Fruit fly (Drosophila melanogaster): Measurements from ENCODE around the gene CG34247.

The CG34247 gene

DNA sequence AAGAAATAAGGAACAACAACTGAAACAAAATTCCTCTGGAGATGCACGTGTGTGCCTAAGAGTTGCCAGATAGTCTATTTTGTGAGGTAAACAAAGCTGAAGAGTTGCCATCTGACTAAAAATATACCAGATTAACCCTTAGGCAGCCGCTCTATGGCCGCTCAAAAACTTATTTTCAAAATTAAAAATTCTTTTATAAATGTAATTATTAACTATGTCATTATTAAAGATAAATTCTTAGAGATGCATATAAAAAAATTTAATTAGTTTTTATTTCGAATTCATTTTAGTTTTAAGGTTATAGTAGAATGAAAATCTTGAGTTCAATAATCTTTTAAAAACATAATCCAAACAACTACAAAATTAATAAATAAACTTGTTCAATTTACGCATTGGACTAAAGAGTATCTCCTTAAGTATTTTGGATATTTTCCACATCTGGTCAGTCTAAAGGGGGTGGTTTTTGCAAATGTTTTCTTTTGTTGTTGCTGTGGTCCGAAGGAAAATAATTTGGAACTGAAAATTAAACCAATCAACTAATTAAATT lies 32.7 kb downstream of the CG34247 start, which contains the start of gene Tmx3 (continued):
- no peak for TF ChIP-seq ab (GFP tag; optimal IDR thresholded peaks at IDR 0.05)
- peak; percentile 95 for TF ChIP-seq nerfin-1 (tag; optimal IDR thresholded peaks at IDR 0.05)
- no peak for TF ChIP-seq hth (optimal IDR thresholded peaks at IDR 0.05)
- no peak for TF ChIP-seq klu (GFP tag; IDR thresholded peaks at IDR 0.05)
- peak; percentile 9 for TF ChIP-seq CG5180 (GFP tag; optimal IDR thresholded peaks at IDR 0.05)
- peak; percentile 35 for TF ChIP-seq CG8089 (GFP tag; optimal IDR thresholded peaks at IDR 0.05)
- no peak for TF ChIP-seq zf30C (GFP tag; optimal IDR thresholded peaks at IDR 0.05)
- TF ChIP-seq NC2β (GFP tag; optimal IDR thresholded peaks at IDR 0.05): peak; percentile 18
- TF ChIP-seq CG11695 (GFP tag; IDR thresholded peaks at IDR 0.05): peak; percentile 88
- TF ChIP-seq Antp (GFP tag; optimal IDR thresholded peaks at IDR 0.05): peak; percentile 65
- TF ChIP-seq CG4360 (GFP tag; IDR thresholded peaks at IDR 0.05): peak; percentile 68
- peak; percentile 62 for TF ChIP-seq CG8944 (GFP tag; optimal IDR thresholded peaks at IDR 0.05)
- no peak for TF ChIP-seq CG4707 (GFP tag; optimal IDR thresholded peaks at IDR 0.05)
- no peak for TF ChIP-seq HLHmδ (GFP tag; optimal IDR thresholded peaks at IDR 0.05)
- TF ChIP-seq CG6854 (GFP tag; optimal IDR thresholded peaks at IDR 0.05): peak; percentile 11
- peak; percentile 85 for TF ChIP-seq gsb-n (tag; optimal IDR thresholded peaks at IDR 0.05)
- no peak for TF ChIP-seq cad (GFP tag; optimal IDR thresholded peaks at IDR 0.05)
- no peak for TF ChIP-seq Mes4 (GFP tag; optimal IDR thresholded peaks at IDR 0.05)
- TF ChIP-seq rib (GFP tag; IDR thresholded peaks at IDR 0.05): peak; percentile 92
- peak; percentile 64 for TF ChIP-seq lbe (GFP tag; optimal IDR thresholded peaks at IDR 0.05)
- peak; percentile 76 for TF ChIP-seq Oaz (GFP tag; IDR thresholded peaks at IDR 0.05)
- no peak for TF ChIP-seq fru (optimal IDR thresholded peaks at IDR 0.05)
- no peak for TF ChIP-seq Hr78 (GFP tag; optimal IDR thresholded peaks at IDR 0.05)
- TF ChIP-seq her (GFP tag; optimal IDR thresholded peaks at IDR 0.05): peak; percentile 9
- TF ChIP-seq CG4282 (GFP tag; optimal IDR thresholded peaks at IDR 0.05): peak; percentile 3
- peak; percentile 86 for TF ChIP-seq CG7556 (GFP tag; optimal IDR thresholded peaks at IDR 0.05)
- TF ChIP-seq CG16813 (GFP tag; IDR thresholded peaks at IDR 0.05; ENCODE audit: partially characterized antibody): no peak
- peak; percentile 82 for TF ChIP-seq CG31224 (GFP tag; IDR thresholded peaks at IDR 0.05)
- TF ChIP-seq CG2712 (tag; optimal IDR thresholded peaks at IDR 0.05): peak; percentile 93
- peak; percentile 87 for TF ChIP-seq CG4820 (GFP tag; optimal IDR thresholded peaks at IDR 0.05)
- TF ChIP-seq Rfx (GFP tag; IDR thresholded peaks at IDR 0.05): peak; percentile 95
- TF ChIP-seq ato (GFP tag; IDR thresholded peaks at IDR 0.05; ENCODE audit: partially characterized antibody): no peak
- TF ChIP-seq dati (GFP tag; IDR thresholded peaks at IDR 0.05): peak; percentile 72
- no peak for TF ChIP-seq BtbVII (GFP tag; optimal IDR thresholded peaks at IDR 0.05)
- peak; percentile 92 for TF ChIP-seq E2f1 (GFP tag; IDR thresholded peaks at IDR 0.05)
- TF ChIP-seq ATbp (GFP tag; optimal IDR thresholded peaks at IDR 0.05): peak; percentile 50
- TF ChIP-seq Myb (GFP tag; optimal IDR thresholded peaks at IDR 0.05): peak; percentile 20
- peak; percentile 95 for TF ChIP-seq sob (GFP tag; IDR thresholded peaks at IDR 0.05)
- no peak for TF ChIP-seq Sry-β (GFP tag; optimal IDR thresholded peaks at IDR 0.05)
- TF ChIP-seq CG10321 (GFP tag; IDR thresholded peaks at IDR 0.05): peak; percentile 55; the same call in 1 of the 2 replicates
- TF ChIP-seq wek (GFP tag; optimal IDR thresholded peaks at IDR 0.05): no peak
- TF ChIP-seq Oli (tag; optimal IDR thresholded peaks at IDR 0.05): peak; percentile 81
- peak; percentile 70 for TF ChIP-seq ewg (GFP tag; optimal IDR thresholded peaks at IDR 0.05)
- no peak for TF ChIP-seq nerfin-2 (GFP tag; IDR thresholded peaks at IDR 0.05; ENCODE audit: partially characterized antibody)
- TF ChIP-seq br (optimal IDR thresholded peaks at IDR 0.05): no peak
- peak; percentile 67 for TF ChIP-seq slou (GFP tag; optimal IDR thresholded peaks at IDR 0.05)
- peak; percentile 90 for TF ChIP-seq CG10209 (GFP tag; optimal IDR thresholded peaks at IDR 0.05)
- TF ChIP-seq so (GFP tag; IDR thresholded peaks at IDR 0.05): peak; percentile 77; the same call in 2 of the 3 replicates
- peak; percentile 90 for TF ChIP-seq Aef1 (GFP tag; IDR thresholded peaks at IDR 0.05)
- TF ChIP-seq Camta (GFP tag; optimal IDR thresholded peaks at IDR 0.05): peak; percentile 20
- TF ChIP-seq Dbx (GFP tag; IDR thresholded peaks at IDR 0.05): peak; percentile 95
- TF ChIP-seq CG11093 (GFP tag; IDR thresholded peaks at IDR 0.05): peak; percentile 85
